Worm (Caenorhabditis elegans) whole organism, L1 larva: ENCODE measurements around the gene srlf-23.

Experiments
- Y116A8C.19 ChIP-seq: sonication (generic microtip); optimal IDR thresholded peaks from 2 replicates; lab custom pipeline; 2016; ENCODE audit warnings: missing compliant biosample characterization, missing genetic modification characterization, borderline replicate concordance
- blmp-1 ChIP-seq: fragments of 150-350 bp; optimal IDR thresholded peaks from 2 replicates; lab custom pipeline; 2014; ENCODE audit warnings: missing biosample characterization, missing genetic modification characterization
- ceh-82 ChIP-seq, 3 experiments: fragments of 150-350 bp in 1 of 3; sonication (generic microtip) in 2 of 3; optimal IDR thresholded peaks; 2 replicates each; lab custom pipeline; 2014 to 2017; ENCODE audit warnings: missing biosample characterization in 3 of 3, missing genetic modification characterization in 3 of 3
- ces-1 ChIP-seq: fragments of 150-350 bp; optimal IDR thresholded peaks from 2 replicates; lab custom pipeline; 2014; ENCODE audit warnings: missing biosample characterization, missing genetic modification reagents, missing genetic modification characterization
- nhr-12 ChIP-seq: sonication (generic microtip); optimal IDR thresholded peaks from 2 replicates; lab custom pipeline; 2017; ENCODE audit warnings: missing biosample characterization, missing genetic modification characterization
- nhr-237 ChIP-seq: fragments of 150-350 bp; optimal IDR thresholded peaks from 2 replicates; lab custom pipeline; 2014; ENCODE audit warnings: missing biosample characterization, missing genetic modification characterization
- nhr-28 ChIP-seq: fragments of 150-350 bp; optimal IDR thresholded peaks from 2 replicates; lab custom pipeline; 2014; ENCODE audit warnings: missing biosample characterization, missing genetic modification characterization
- nhr-76 ChIP-seq: sonication (generic microtip); optimal IDR thresholded peaks from 2 replicates; lab custom pipeline; 2017; ENCODE audit warnings: missing biosample characterization, missing genetic modification characterization
- nhr-77 ChIP-seq: fragments of 150-350 bp; optimal IDR thresholded peaks from 2 replicates; lab custom pipeline; 2014; ENCODE audit warnings: missing biosample characterization, missing genetic modification characterization
- sup-37 ChIP-seq: fragments of 200-800 bp; sonication (Bioruptor generic); optimal IDR thresholded peaks from 2 replicates; lab custom pipeline; 2018; ENCODE audit warnings: mild to moderate bottlenecking, missing genetic modification characterization, missing compliant biosample characterization
- unc-30 ChIP-seq: sonication (generic microtip); optimal IDR thresholded peaks from 2 replicates; lab custom pipeline; 2017; ENCODE audit warnings: missing biosample characterization, missing genetic modification characterization
- unc-62 ChIP-seq: fragments of 150-350 bp; optimal IDR thresholded peaks from 2 replicates; lab custom pipeline; 2014; ENCODE audit warnings: missing biosample characterization, missing genetic modification reagents, missing genetic modification characterization

- TF ChIP-seq nhr-76 (no peak), sup-37 (GFP tag; lab: Kevin White, UChicago) (peak; percentile 6), nhr-12 (no peak), Y116A8C.19 (no peak), ceh-82 (tag; optimal IDR thresholded peaks at IDR 0.05; lab: Kevin White, UChicago) (peak; percentile 86 to 91 (median 87)), unc-62 (no peak), nhr-77 (tag; lab: Kevin White, UChicago) (peak; percentile 68), unc-30 (tag; lab: Kevin White, UChicago) (peak; percentile 11), nhr-237 (no peak), blmp-1 (tag; lab: Kevin White, UChicago) (peak; percentile 75), nhr-28 (tag; lab: Kevin White, UChicago) (no peak), ces-1 (GFP tag; lab: Kevin White, UChicago) (no peak)
Observed at ce11 chrV:904232-904983, 11.1 kb upstream of the srlf-23 start, which contains the start of gene trm-2A.
